Fruit fly (Drosophila melanogaster): Measurements from ENCODE around the gene CG2120.

dm6 chrX:8177030-8177349 is 41.4 kb downstream of the CG2120 start, which contains the start of gene slpr:
- TF ChIP-seq ovo (GFP tag; optimal IDR thresholded peaks at IDR 0.05): no peak
- TF ChIP-seq Hr96 (GFP tag; optimal IDR thresholded peaks at IDR 0.05): no peak
- no peak for TF ChIP-seq CG33017 (tag; optimal IDR thresholded peaks at IDR 0.05)
- TF ChIP-seq kay (GFP tag; ENCODE audit: borderline replicate concordance): no peak
- TF ChIP-seq CG7101 (tag; optimal IDR thresholded peaks at IDR 0.05): no peak
- TF ChIP-seq CG7045 (GFP tag; optimal IDR thresholded peaks at IDR 0.05): no peak
- TF ChIP-seq Clk (GFP tag; optimal IDR thresholded peaks at IDR 0.05): no peak
- peak; percentile 38 for TF ChIP-seq CG14711 (tag; optimal IDR thresholded peaks at IDR 0.05)
- TF ChIP-seq CG12768 (GFP tag; optimal IDR thresholded peaks at IDR 0.05): no peak
- TF ChIP-seq cic (GFP tag; optimal IDR thresholded peaks at IDR 0.05): no peak
- no peak for TF ChIP-seq Mnt (GFP tag; optimal IDR thresholded peaks at IDR 0.05)

Data from whole organism, adult.